Fruit fly (Drosophila melanogaster): ENCODE measurements around the gene png.

- TF ChIP-seq CG14655 (GFP tag; optimal IDR thresholded peaks at IDR 0.05) = no peak
- no peak for TF ChIP-seq CG15710 (tag; optimal IDR thresholded peaks at IDR 0.05)
- TF ChIP-seq CG9948 (tag; optimal IDR thresholded peaks at IDR 0.05) = no peak
- TF ChIP-seq CG10348 (GFP tag; IDR thresholded peaks at IDR 0.05) = no peak
- TF ChIP-seq Snoo (tag; optimal IDR thresholded peaks at IDR 0.05) = no peak
- TF ChIP-seq EcR (GFP tag; optimal IDR thresholded peaks at IDR 0.05) = no peak
These were observed 29.9 kb upstream of the png start for dm6 chrX:1387149-1387752.
